Fruit fly (Drosophila melanogaster): ENCODE measurements around the gene CG17726.

The CG17726 gene

dm6 chr3R:11211291-11212061, 15.1 kb upstream of the CG17726 start (continued):
- TF ChIP-seq Scr (GFP tag; IDR thresholded peaks at IDR 0.05; ENCODE audit: partially characterized antibody) (no peak), ttk (GFP tag; IDR thresholded peaks at IDR 0.05) (peak; percentile 65), Dbx (GFP tag; IDR thresholded peaks at IDR 0.05) (peak; percentile 78), CG17328 (GFP tag; IDR thresholded peaks at IDR 0.05) (peak; percentile 78), gce (GFP tag; IDR thresholded peaks at IDR 0.05) (no peak), CG10462 (GFP tag; optimal IDR thresholded peaks at IDR 0.05) (no peak), CG7556 (GFP tag; optimal IDR thresholded peaks at IDR 0.05) (peak; percentile 65), cato (GFP tag; optimal IDR thresholded peaks at IDR 0.05; ENCODE audit: borderline replicate concordance) (peak; percentile 6), CG14710 (tag; optimal IDR thresholded peaks at IDR 0.05) (peak; percentile 40), Jarid2 (GFP tag; optimal IDR thresholded peaks at IDR 0.05) (no peak), CHES-1-like (GFP tag; optimal IDR thresholded peaks at IDR 0.05) (peak; percentile 56), amos (GFP tag; IDR thresholded peaks at IDR 0.05; ENCODE audit: partially characterized antibody) (peak; percentile 23; the same call in 1 of the 2 replicates), Usf (GFP tag; optimal IDR thresholded peaks at IDR 0.05) (peak; percentile 20), disco-r (GFP tag; optimal IDR thresholded peaks at IDR 0.05) (peak; percentile 41), HLHmδ (GFP tag; optimal IDR thresholded peaks at IDR 0.05) (no peak), lov (optimal IDR thresholded peaks at IDR 0.05) (no peak), lov (GFP tag; IDR thresholded peaks at IDR 0.05) (peak; percentile 71; the same call in 1 of the 3 replicates), CG15269 (tag; optimal IDR thresholded peaks at IDR 0.05) (peak; percentile 70), tna (GFP tag; IDR thresholded peaks at IDR 0.05; ENCODE audit: partially characterized antibody) (no peak), jumu (GFP tag; optimal IDR thresholded peaks at IDR 0.05) (peak; percentile 61), Ptx1 (GFP tag; IDR thresholded peaks at IDR 0.05) (peak; percentile 81), CG9609 (GFP tag; optimal IDR thresholded peaks at IDR 0.05) (peak; percentile 62), Dll (GFP tag; IDR thresholded peaks at IDR 0.05; ENCODE audit: partially characterized antibody) (0 out of 4 replicates have a peak, but pooled peaks have one; percentile 20), CG7372 (GFP tag; IDR thresholded peaks at IDR 0.05) (peak; percentile 55; the same call in 1 of the 2 replicates), shn (GFP tag; optimal IDR thresholded peaks at IDR 0.05) (peak; percentile 61), CG7839 (tag; optimal IDR thresholded peaks at IDR 0.05) (peak; percentile 75), CG2678 (tag; optimal IDR thresholded peaks at IDR 0.05) (peak; percentile 76), CG12769 (tag; optimal IDR thresholded peaks at IDR 0.05) (peak; percentile 94), lmd (GFP tag; IDR thresholded peaks at IDR 0.05) (peak; percentile 81), CG30431 (GFP tag; optimal IDR thresholded peaks at IDR 0.05) (peak; percentile 32), caup (GFP tag; optimal IDR thresholded peaks at IDR 0.05; ENCODE audit: severe bottlenecking) (peak; percentile 56), chm (GFP tag; IDR thresholded peaks at IDR 0.05) (peak; percentile 44; the same call in 1 of the 2 replicates), Myb (GFP tag; optimal IDR thresholded peaks at IDR 0.05) (peak; percentile 58), CG12299 (tag; optimal IDR thresholded peaks at IDR 0.05) (peak; percentile 33), bbx (GFP tag; IDR thresholded peaks at IDR 0.05; ENCODE audit: partially characterized antibody) (0 out of 2 replicates have a peak, but pooled peaks have one; percentile 31), Ets97D (GFP tag; optimal IDR thresholded peaks at IDR 0.05) (peak; percentile 30), PHDP (tag; optimal IDR thresholded peaks at IDR 0.05) (peak; percentile 61), NfI (GFP tag; optimal IDR thresholded peaks at IDR 0.05) (peak; percentile 73), Dad (GFP tag; optimal IDR thresholded peaks at IDR 0.05) (peak; percentile 47), CG2202 (tag; optimal IDR thresholded peaks at IDR 0.05) (no peak), fd96Cb (tag; optimal IDR thresholded peaks at IDR 0.05) (peak; percentile 59), run (tag; optimal IDR thresholded peaks at IDR 0.05) (no peak), lbe (GFP tag; optimal IDR thresholded peaks at IDR 0.05) (peak; percentile 45), CG18599 (GFP tag; optimal IDR thresholded peaks at IDR 0.05) (peak; percentile 73), h (optimal IDR thresholded peaks at IDR 0.05) (no peak), CG15479 (GFP tag; optimal IDR thresholded peaks at IDR 0.05) (no peak), CG18764 (GFP tag; optimal IDR thresholded peaks at IDR 0.05) (peak; percentile 44), Dp (GFP tag; optimal IDR thresholded peaks at IDR 0.05) (no peak)

Data from whole organism, embryonic.